Worm (Caenorhabditis elegans) whole organism, young adult: Measurements from ENCODE around the gene ptr-24.

Source experiments
- F55B11.4 ChIP-seq: sonication (generic microtip); optimal IDR thresholded peaks from 2 replicates; lab custom pipeline; 2016; ENCODE audit warnings: missing compliant biosample characterization, missing genetic modification characterization, borderline replicate concordance; ENCODE audit not compliant: insufficient read depth
- T26A5.8 ChIP-seq: sonication (generic microtip); optimal IDR thresholded peaks from 2 replicates; lab custom pipeline; 2016; ENCODE audit warnings: missing genetic modification characterization, missing compliant biosample characterization
- cebp-2 ChIP-seq: fragments of 200-800 bp; sonication (Bioruptor generic); IDR thresholded peaks from 2 replicates; pipeline ENCODE4 v1.3.6; 2022; ENCODE audit warnings: missing genetic modification characterization, missing compliant biosample characterization
- mel-28 ChIP-seq: sonication (generic microtip); optimal IDR thresholded peaks from 2 replicates; lab custom pipeline; 2016; ENCODE audit warnings: borderline replicate concordance, mild to moderate bottlenecking, missing genetic modification characterization, missing compliant biosample characterization
- pha-4 ChIP-seq: fragments of 150-350 bp; sonication (generic microtip); optimal IDR thresholded peaks from 2 replicates; lab custom pipeline; 2014; ENCODE audit warnings: missing biosample characterization, missing genetic modification reagents, missing genetic modification characterization
- rpc-1 ChIP-seq, 2 experiments: fragments of 150-350 bp in 1 of 2; sonication (generic microtip) in 1 of 2; optimal IDR thresholded peaks; 2 replicates each; lab custom pipeline; 2014 to 2018; ENCODE audit warnings: missing biosample characterization in 1 of 2, missing genetic modification characterization in 1 of 2, missing genetic modification reagents in 1 of 2, missing genotype in 1 of 2

ce11 chrX:13317532-13317931 lies 20.3 kb upstream of the ptr-24 start:
- no peak for TF ChIP-seq F55B11.4 (tag; lab: Kevin White, UChicago)
- no peak for TF ChIP-seq pha-4 (tag; lab: Kevin White, UChicago)
- TF ChIP-seq mel-28 (tag; lab: Kevin White, UChicago): no peak
- no peak for TF ChIP-seq rpc-1 (optimal IDR thresholded peaks at IDR 0.05; lab: Kevin White, UChicago)
- no peak for TF ChIP-seq rpc-1 (tag; optimal IDR thresholded peaks at IDR 0.05; lab: Kevin White, UChicago)
- no peak for TF ChIP-seq cebp-2
- no peak for TF ChIP-seq T26A5.8 (tag; lab: Kevin White, UChicago)
